Worm (Caenorhabditis elegans): ENCODE data around the gene K11H3.3.

- TF ChIP-seq him-1 (tag; optimal IDR thresholded peaks at IDR 0.05) (no peak), dao-5 (tag; optimal IDR thresholded peaks at IDR 0.05) (no peak)
Observed at ce11 chrIII:9854960-9855359, 3.3 kb downstream of the K11H3.3 start.

Measured in whole organism, L4/young adult.